Worm (Caenorhabditis elegans) whole organism, mixed stage, embryonic: ENCODE data around the gene alh-3.

ENCODE experiments used
- M03D4.4 ChIP-seq: sonication (generic microtip); optimal IDR thresholded peaks from 2 replicates; lab custom pipeline; 2017; ENCODE audit warnings: mild to moderate bottlenecking, missing genetic modification characterization, missing compliant biosample characterization
- bed-3 ChIP-seq: fragments of 200-800 bp; sonication (Bioruptor generic); optimal IDR thresholded peaks from 3 replicates; lab custom pipeline; 2018; ENCODE audit warnings: mild to moderate bottlenecking, missing genetic modification characterization, moderate library complexity, missing compliant biosample characterization
- blmp-1 ChIP-seq: fragments of 150-350 bp; optimal IDR thresholded peaks from 2 replicates; lab custom pipeline; 2014; ENCODE audit warnings: missing biosample characterization, missing genetic modification characterization
- ceh-39 ChIP-seq: fragments of 150-350 bp; optimal IDR thresholded peaks from 2 replicates; lab custom pipeline; 2014; ENCODE audit warnings: missing biosample characterization, missing genetic modification characterization
- ceh-43 ChIP-seq: fragments of 200-800 bp; sonication (Bioruptor generic); optimal IDR thresholded peaks from 2 replicates; lab custom pipeline; 2018; ENCODE audit warnings: mild to moderate bottlenecking, missing genetic modification characterization, moderate library complexity, missing compliant biosample characterization
- ceh-83 ChIP-seq: fragments of 200-800 bp; sonication (Bioruptor generic); optimal IDR thresholded peaks from 2 replicates; lab custom pipeline; 2018; ENCODE audit warnings: mild to moderate bottlenecking, missing genetic modification characterization, missing compliant biosample characterization
- ces-1 ChIP-seq: fragments of 150-350 bp; optimal IDR thresholded peaks from 2 replicates; lab custom pipeline; 2014; ENCODE audit warnings: missing biosample characterization, missing genetic modification reagents, missing genetic modification characterization
- drap-1 ChIP-seq: fragments of 200-800 bp; sonication (Bioruptor generic); optimal IDR thresholded peaks from 3 replicates; lab custom pipeline; 2018; ENCODE audit warnings: mild to moderate bottlenecking, missing genetic modification characterization, missing compliant biosample characterization
- elt-1 ChIP-seq: sonication (generic microtip); optimal IDR thresholded peaks from 2 replicates; lab custom pipeline; 2017; ENCODE audit warnings: missing genetic modification characterization, mild to moderate bottlenecking, missing compliant biosample characterization, antibody characterized with exemption, moderate library complexity, borderline replicate concordance; ENCODE audit not compliant: insufficient read depth
- elt-3 ChIP-seq: fragments of 150-350 bp; optimal IDR thresholded peaks from 2 replicates; lab custom pipeline; 2014; ENCODE audit warnings: missing biosample characterization, missing genetic modification characterization
- ham-2 ChIP-seq: fragments of 200-800 bp; sonication (Bioruptor generic); optimal IDR thresholded peaks from 2 replicates; lab custom pipeline; 2018; ENCODE audit warnings: mild to moderate bottlenecking, missing genetic modification characterization, missing compliant biosample characterization
- hlh-1 ChIP-seq: fragments of 150-350 bp; optimal IDR thresholded peaks from 2 replicates; lab custom pipeline; 2014; ENCODE audit warnings: missing biosample characterization, missing genetic modification reagents, missing genetic modification characterization
- lin-13 ChIP-seq: fragments of 150-350 bp; optimal IDR thresholded peaks from 2 replicates; lab custom pipeline; 2014; ENCODE audit warnings: missing biosample characterization, missing genetic modification characterization
- lin-32 ChIP-seq: fragments of 200-800 bp; sonication (Bioruptor generic); optimal IDR thresholded peaks from 2 replicates; lab custom pipeline; 2018; ENCODE audit warnings: mild to moderate bottlenecking, missing genetic modification characterization, missing compliant biosample characterization
- lsy-2 ChIP-seq: fragments of 150-350 bp; optimal IDR thresholded peaks from 2 replicates; lab custom pipeline; 2014; ENCODE audit warnings: missing biosample characterization, missing genetic modification characterization
- mab-5 ChIP-seq: fragments of 150-350 bp; optimal IDR thresholded peaks from 2 replicates; lab custom pipeline; 2014; ENCODE audit warnings: missing biosample characterization, missing genetic modification characterization
- mls-2 ChIP-seq: sonication (generic microtip); optimal IDR thresholded peaks from 2 replicates; lab custom pipeline; 2016; ENCODE audit warnings: mild to moderate bottlenecking, missing genetic modification characterization, moderate library complexity, missing compliant biosample characterization
- nhr-12 ChIP-seq: fragments of 150-350 bp; optimal IDR thresholded peaks from 2 replicates; lab custom pipeline; 2014; ENCODE audit warnings: missing biosample characterization, missing genetic modification characterization
- nhr-2 ChIP-seq: fragments of 150-350 bp; optimal IDR thresholded peaks from 2 replicates; lab custom pipeline; 2014; ENCODE audit warnings: missing biosample characterization, missing genetic modification characterization
- nhr-237 ChIP-seq: fragments of 150-350 bp; optimal IDR thresholded peaks from 2 replicates; lab custom pipeline; 2014; ENCODE audit warnings: missing biosample characterization, missing genetic modification characterization
- nhr-28 ChIP-seq: fragments of 150-350 bp; optimal IDR thresholded peaks from 2 replicates; lab custom pipeline; 2014; ENCODE audit warnings: missing biosample characterization, missing genetic modification characterization
- nhr-76 ChIP-seq: sonication (generic microtip); optimal IDR thresholded peaks from 2 replicates; lab custom pipeline; 2017; ENCODE audit warnings: missing biosample characterization, missing genetic modification characterization
- pha-4 ChIP-seq: fragments of 150-350 bp; optimal IDR thresholded peaks from 2 replicates; lab custom pipeline; 2018; ENCODE audit warnings: missing biosample characterization, missing genetic modification reagents, missing genetic modification characterization
- sem-2 ChIP-seq: fragments of 200-800 bp; sonication (Bioruptor generic); optimal IDR thresholded peaks from 2 replicates; lab custom pipeline; 2018; ENCODE audit warnings: mild to moderate bottlenecking, missing genetic modification characterization, missing compliant biosample characterization
- snpc-4 ChIP-seq: fragments of 150-350 bp; optimal IDR thresholded peaks from 2 replicates; lab custom pipeline; 2014; ENCODE audit warnings: missing biosample characterization, missing genetic modification characterization
- sptf-1 ChIP-seq: sonication (generic microtip); optimal IDR thresholded peaks from 2 replicates; lab custom pipeline; 2017; ENCODE audit warnings: mild to moderate bottlenecking, missing genetic modification characterization, moderate library complexity, missing compliant biosample characterization
- tbx-8 ChIP-seq: fragments of 200-800 bp; sonication (Bioruptor generic); optimal IDR thresholded peaks from 2 replicates; lab custom pipeline; 2018; ENCODE audit warnings: mild to moderate bottlenecking, missing genetic modification characterization, moderate library complexity, missing compliant biosample characterization
- unc-120 ChIP-seq: sonication (generic microtip); optimal IDR thresholded peaks from 2 replicates; lab custom pipeline; 2017; ENCODE audit warnings: missing genetic modification characterization, missing compliant biosample characterization; ENCODE audit not compliant: poor library complexity, severe bottlenecking
- unc-62 ChIP-seq: fragments of 150-350 bp; optimal IDR thresholded peaks from 2 replicates; lab custom pipeline; 2014; ENCODE audit warnings: missing biosample characterization, missing genetic modification reagents, missing genetic modification characterization
- ztf-11 ChIP-seq: fragments of 150-350 bp; optimal IDR thresholded peaks from 2 replicates; lab custom pipeline; 2014; ENCODE audit warnings: missing biosample characterization, missing genetic modification characterization

Gene alh-3

ce11 chrIV:11006383-11006782 is 16.0 kb upstream of the alh-3 start:
- TF ChIP-seq mls-2 (tag; lab: Kevin White, UChicago) = no peak
- TF ChIP-seq lin-32 = no peak
- TF ChIP-seq nhr-2 = no peak
- no peak for TF ChIP-seq nhr-237 (tag; lab: Kevin White, UChicago)
- no peak for TF ChIP-seq blmp-1
- TF ChIP-seq ham-2 (GFP tag; lab: Kevin White, UChicago) = no peak
- TF ChIP-seq lin-13 (tag; lab: Kevin White, UChicago) = no peak
- no peak for TF ChIP-seq nhr-12 (tag; lab: Kevin White, UChicago)
- no peak for TF ChIP-seq pha-4 (tag; lab: Kevin White, UChicago)
- no peak for TF ChIP-seq ceh-39 (tag; lab: Kevin White, UChicago)
- no peak for TF ChIP-seq M03D4.4 (tag; lab: Kevin White, UChicago)
- TF ChIP-seq ces-1 = no peak

DNA sequence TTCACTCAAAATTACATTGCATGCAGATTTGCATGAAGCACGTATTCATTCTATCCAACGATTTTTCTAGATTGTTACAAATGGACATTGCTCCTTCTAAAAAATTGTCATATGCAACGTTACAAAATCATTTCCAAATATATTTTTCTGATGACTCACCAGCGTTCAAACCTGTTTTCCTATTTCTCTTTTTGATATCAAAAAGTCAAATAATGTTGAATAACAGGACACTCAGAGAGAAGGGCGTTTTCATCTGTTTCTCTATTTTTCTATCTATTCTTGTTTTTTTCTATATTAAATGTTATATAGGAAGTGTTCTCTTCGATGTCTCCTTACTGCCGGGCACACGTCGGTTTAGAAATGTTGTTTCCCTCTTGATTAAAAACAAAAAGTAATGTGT is 15.5 kb upstream of the alh-3 start:
- no peak for TF ChIP-seq hlh-1 (tag; lab: Kevin White, UChicago)
- no peak for TF ChIP-seq blmp-1
- no peak for TF ChIP-seq elt-1
- no peak for TF ChIP-seq lin-32
- no peak for TF ChIP-seq bed-3 (GFP tag; lab: Kevin White, UChicago)
- no peak for TF ChIP-seq unc-120
- no peak for TF ChIP-seq mls-2 (tag; lab: Kevin White, UChicago)
- TF ChIP-seq sem-2 (GFP tag; lab: Kevin White, UChicago) = no peak
- no peak for TF ChIP-seq ceh-43
- no peak for TF ChIP-seq ceh-39 (tag; lab: Kevin White, UChicago)
- TF ChIP-seq nhr-76 (tag; lab: Kevin White, UChicago) = no peak
- no peak for TF ChIP-seq sptf-1 (tag; lab: Kevin White, UChicago)
- no peak for TF ChIP-seq ham-2 (GFP tag; lab: Kevin White, UChicago)
- TF ChIP-seq pha-4 (tag; lab: Kevin White, UChicago) = no peak
- TF ChIP-seq nhr-2 = no peak
- TF ChIP-seq lsy-2 (tag; lab: Kevin White, UChicago) = no peak
- no peak for TF ChIP-seq drap-1
- TF ChIP-seq nhr-12 (tag; lab: Kevin White, UChicago) = no peak
- no peak for TF ChIP-seq mab-5
- TF ChIP-seq, all 35 proteins: peak for 0

DNA sequence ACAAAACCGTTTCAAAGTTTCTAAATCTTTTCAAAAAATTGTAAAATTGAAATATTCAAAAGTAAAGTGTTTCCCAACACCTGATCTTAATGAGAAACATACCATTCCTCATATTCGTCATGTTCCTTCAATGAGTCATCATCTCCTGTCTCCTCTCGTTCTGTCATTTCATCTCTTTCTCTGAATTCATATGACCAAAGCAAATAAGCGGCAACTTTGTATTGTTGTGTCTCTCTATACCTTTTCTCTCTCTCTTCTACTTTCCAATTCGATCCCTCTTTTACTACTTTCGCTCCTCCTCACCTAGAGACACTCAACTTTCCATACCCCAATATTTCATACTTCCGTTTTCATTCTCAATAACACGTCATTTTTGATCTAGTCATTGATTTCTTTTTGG is 14.1 kb upstream of the alh-3 start:
- TF ChIP-seq lsy-2 (tag; lab: Kevin White, UChicago) (no peak), mab-5 (no peak), M03D4.4 (tag; lab: Kevin White, UChicago) (no peak), bed-3 (GFP tag; lab: Kevin White, UChicago) (no peak), drap-1 (no peak), nhr-237 (tag; lab: Kevin White, UChicago) (no peak), ham-2 (GFP tag; lab: Kevin White, UChicago) (no peak), nhr-2 (no peak), nhr-28 (tag; lab: Kevin White, UChicago) (no peak), pha-4 (tag; lab: Kevin White, UChicago) (peak; percentile 31), tbx-8 (GFP tag; lab: Kevin White, UChicago) (no peak), ceh-83 (GFP tag; lab: Kevin White, UChicago) (no peak), blmp-1 (peak; percentile 54)

- TF ChIP-seq unc-62 (no peak), mls-2 (tag; lab: Kevin White, UChicago) (no peak), hlh-1 (tag; lab: Kevin White, UChicago) (no peak), ztf-11 (tag; lab: Kevin White, UChicago) (no peak), bed-3 (GFP tag; lab: Kevin White, UChicago) (no peak), blmp-1 (no peak)
These were observed 13.4 kb upstream of the alh-3 start, which contains the start of gene F13H10.6 for ce11 chrIV:11008996-11009395. TSS of gene F13H10.6 (plus strand) at chrIV:11009296.

- no peak for TF ChIP-seq ces-1
- no peak for TF ChIP-seq elt-3 (tag; lab: Kevin White, UChicago)
- TF ChIP-seq sptf-1 (tag; lab: Kevin White, UChicago) = no peak
- TF ChIP-seq ceh-39 (tag; lab: Kevin White, UChicago) = no peak
- no peak for TF ChIP-seq nhr-237 (tag; lab: Kevin White, UChicago)
- no peak for TF ChIP-seq tbx-8 (GFP tag; lab: Kevin White, UChicago)
- no peak for TF ChIP-seq ham-2 (GFP tag; lab: Kevin White, UChicago)
- no peak for TF ChIP-seq mab-5
- no peak for TF ChIP-seq sem-2 (GFP tag; lab: Kevin White, UChicago)
- no peak for TF ChIP-seq M03D4.4 (tag; lab: Kevin White, UChicago)
- no peak for TF ChIP-seq hlh-1 (tag; lab: Kevin White, UChicago)
- TF ChIP-seq ztf-11 (tag; lab: Kevin White, UChicago) = no peak
- TF ChIP-seq lin-32 = no peak
- TF ChIP-seq ceh-83 (GFP tag; lab: Kevin White, UChicago) = no peak
- TF ChIP-seq snpc-4 (tag; lab: Kevin White, UChicago) = no peak
- TF ChIP-seq blmp-1 = no peak
These were observed 12.5 kb upstream of the alh-3 start for ce11 chrIV:11009928-11010327.
